Fruit fly (Drosophila melanogaster) whole organism, prepupa: Measurements from ENCODE around the gene GstD8.

Experiments used
- Blimp-1 ChIP-seq: fragments of 200-800 bp; sonication (Bioruptor generic); optimal IDR thresholded peaks from 3 replicates; lab custom pipeline; 2017; ENCODE audit warnings: missing biosample characterization, missing genetic modification characterization, mild to moderate bottlenecking, moderate library complexity, missing genetic modification reagents
- CG10669 ChIP-seq: fragments of 200-800 bp; sonication (Bioruptor generic); optimal IDR thresholded peaks from 3 replicates; lab custom pipeline; 2018; ENCODE audit warnings: missing biosample characterization, mild to moderate bottlenecking, missing genetic modification characterization, moderate library complexity
- CG11902 ChIP-seq: fragments of 200-800 bp; sonication (Bioruptor generic); optimal IDR thresholded peaks from 3 replicates; lab custom pipeline; 2016; ENCODE audit warnings: missing biosample characterization, missing genetic modification characterization
- CG15336 ChIP-seq: fragments of 200-800 bp; sonication (Bioruptor generic); IDR thresholded peaks from 2 replicates; pipeline ENCODE4 v1.3.6; 2022; ENCODE audit warnings: missing biosample characterization, missing genetic modification characterization
- CG1621 ChIP-seq: fragments of 200-800 bp; sonication (Bioruptor generic); optimal IDR thresholded peaks from 3 replicates; lab custom pipeline; 2018; ENCODE audit warnings: missing biosample characterization, mild to moderate bottlenecking, missing genetic modification characterization
- CG3032 ChIP-seq: fragments of 200-800 bp; optimal IDR thresholded peaks from 2 replicates; lab custom pipeline; 2019; ENCODE audit warnings: missing biosample characterization, mild to moderate bottlenecking, missing genetic modification characterization, moderate library complexity
- CG31627 ChIP-seq: fragments of 200-800 bp; sonication (Bioruptor generic); optimal IDR thresholded peaks from 3 replicates; lab custom pipeline; 2016; ENCODE audit warnings: missing biosample characterization, missing genetic modification characterization
- CG6163 ChIP-seq: fragments of 200-800 bp; sonication (Bioruptor generic); IDR thresholded peaks from 3 replicates; pipeline ENCODE4 v1.3.6; 2022; ENCODE audit warnings: missing biosample characterization, missing genetic modification characterization
- CG6808 ChIP-seq: fragments of 200-800 bp; sonication (Bioruptor generic); optimal IDR thresholded peaks from 3 replicates; lab custom pipeline; 2017; ENCODE audit warnings: missing biosample characterization, missing genetic modification characterization, mild to moderate bottlenecking, moderate library complexity, missing genetic modification reagents
- CG8119 ChIP-seq: fragments of 200-800 bp; sonication (Bioruptor generic); IDR thresholded peaks from 3 replicates; pipeline ENCODE4 v1.3.6; 2022; ENCODE audit warnings: missing biosample characterization, missing genetic modification characterization
- CG8319 ChIP-seq: fragments of 200-800 bp; sonication (Bioruptor generic); optimal IDR thresholded peaks from 3 replicates; lab custom pipeline; 2016; ENCODE audit warnings: missing biosample characterization, missing genetic modification characterization
- CG8632 ChIP-seq: fragments of 200-800 bp; sonication (Bioruptor generic); optimal IDR thresholded peaks from 3 replicates; lab custom pipeline; 2016; ENCODE audit warnings: missing biosample characterization, missing genetic modification characterization
- Eip75B ChIP-seq: fragments of 200-800 bp; sonication (Bioruptor generic); optimal IDR thresholded peaks from 3 replicates; lab custom pipeline; 2016; ENCODE audit warnings: missing biosample characterization, missing genetic modification characterization
- Eip78C ChIP-seq: fragments of 200-800 bp; sonication (Bioruptor generic); peaks from one replicate; lab custom pipeline; 2016; ENCODE audit warnings: missing biosample characterization, missing genetic modification characterization
- Eip93F ChIP-seq: fragments of 200-800 bp; sonication (Bioruptor generic); optimal IDR thresholded peaks from 2 replicates; lab custom pipeline; 2016; ENCODE audit warnings: missing biosample characterization, mild to moderate bottlenecking, missing genetic modification characterization
- Ets21C ChIP-seq: fragments of 200-800 bp; sonication (Bioruptor generic); optimal IDR thresholded peaks from 3 replicates; lab custom pipeline; 2016; ENCODE audit warnings: missing biosample characterization, missing genetic modification characterization
- Ets96B ChIP-seq: fragments of 200-800 bp; optimal IDR thresholded peaks from 2 replicates; lab custom pipeline; 2019; ENCODE audit warnings: missing biosample characterization, mild to moderate bottlenecking, missing genetic modification characterization, moderate library complexity
- Gug ChIP-seq: fragments of 200-800 bp; sonication (Bioruptor generic); IDR thresholded peaks from 2 replicates; pipeline ENCODE4 v1.3.6; 2022; ENCODE audit warnings: missing biosample characterization, missing genetic modification characterization
- Hr38 ChIP-seq: sonication (Bioruptor generic); optimal IDR thresholded peaks from 2 replicates; lab custom pipeline; 2016; ENCODE audit warnings: missing biosample characterization, missing genetic modification characterization
- Hr4 ChIP-seq: fragments of 200-800 bp; sonication (Bioruptor generic); optimal IDR thresholded peaks from 3 replicates; lab custom pipeline; 2016; ENCODE audit warnings: missing biosample characterization, missing genetic modification characterization
- Met ChIP-seq: fragments of 200-800 bp; sonication (Bioruptor generic); optimal IDR thresholded peaks from 3 replicates; lab custom pipeline; 2016; ENCODE audit warnings: missing biosample characterization, missing genetic modification characterization
- Smox ChIP-seq: fragments of 200-800 bp; sonication (Bioruptor generic); optimal IDR thresholded peaks from 3 replicates; lab custom pipeline; 2016; ENCODE audit warnings: missing biosample characterization, missing genetic modification characterization
- Sox14 ChIP-seq: fragments of 200-800 bp; sonication (Bioruptor generic); optimal IDR thresholded peaks from 3 replicates; lab custom pipeline; 2016; ENCODE audit warnings: missing biosample characterization, missing genetic modification characterization
- dsx ChIP-seq: fragments of 200-800 bp; optimal IDR thresholded peaks from 3 replicates; lab custom pipeline; 2019; ENCODE audit warnings: missing biosample characterization, mild to moderate bottlenecking, missing genetic modification characterization, moderate library complexity; ENCODE audit not compliant: poor library complexity, severe bottlenecking
- fkh ChIP-seq: fragments of 200-800 bp; sonication (Bioruptor generic); optimal IDR thresholded peaks from 3 replicates; lab custom pipeline; 2017; ENCODE audit warnings: missing biosample characterization, mild to moderate bottlenecking, missing genetic modification characterization, moderate library complexity
- pdm3 ChIP-seq: fragments of 200-800 bp; sonication (Bioruptor generic); optimal IDR thresholded peaks from 3 replicates; lab custom pipeline; 2016; ENCODE audit warnings: missing biosample characterization, missing genetic modification characterization
- salr ChIP-seq, 2 experiments: fragments of 200-800 bp; sonication (Bioruptor generic); optimal IDR thresholded peaks; 3 replicates each; lab custom pipeline; 2016 to 2018; ENCODE audit warnings: missing biosample characterization in 2 of 2, missing genetic modification characterization in 2 of 2, mild to moderate bottlenecking in 1 of 2
- spab ChIP-seq: fragments of 200-800 bp; sonication (Bioruptor generic); optimal IDR thresholded peaks from 2 replicates; lab custom pipeline; 2017; ENCODE audit warnings: missing biosample characterization, mild to moderate bottlenecking, missing genetic modification characterization, missing genetic modification reagents
- ss ChIP-seq, 2 experiments: fragments of 200-800 bp; sonication (Bioruptor generic); optimal IDR thresholded peaks; 2 replicates in 1 of 2; 3 replicates in 1 of 2; lab custom pipeline; 2017 to 2018; ENCODE audit warnings: mild to moderate bottlenecking in 2 of 2, missing biosample characterization in 2 of 2, missing genetic modification characterization in 2 of 2, moderate library complexity in 1 of 2
- svp ChIP-seq: fragments of 200-800 bp; sonication (Bioruptor generic); peaks from one replicate; lab custom pipeline; 2016; ENCODE audit warnings: missing biosample characterization, missing genetic modification characterization
- vri ChIP-seq: fragments of 200-800 bp; sonication (Bioruptor generic); optimal IDR thresholded peaks from 3 replicates; lab custom pipeline; 2016; ENCODE audit warnings: missing biosample characterization, mild to moderate bottlenecking, missing genetic modification characterization

Gene GstD8

DNA sequence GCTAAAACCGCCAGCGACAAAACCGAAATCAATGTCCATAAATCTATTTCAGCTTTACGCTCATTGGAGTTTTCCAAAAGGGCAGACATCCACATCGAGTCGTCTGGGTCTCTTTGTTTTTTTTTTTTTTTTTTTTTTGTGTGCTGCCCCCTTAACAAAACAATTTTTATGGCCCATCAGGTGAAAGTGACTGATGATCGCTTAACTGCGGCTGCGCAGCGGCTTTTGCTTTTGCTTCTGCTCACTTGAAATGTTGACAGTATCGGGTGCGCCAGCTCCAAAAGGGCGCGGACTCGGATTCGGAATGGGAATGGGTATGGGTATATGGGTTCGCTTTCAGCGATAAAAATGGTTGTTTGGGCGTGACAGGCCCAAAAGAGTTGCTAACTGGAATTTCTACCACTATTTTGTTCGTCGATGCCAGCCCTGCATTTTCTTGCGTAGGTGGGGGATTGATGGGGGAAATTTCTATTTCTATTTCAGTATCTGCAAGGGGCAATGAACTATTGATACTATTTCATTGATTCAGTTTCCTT, 17.8 kb upstream of the GstD8 start:
- TF ChIP-seq Hr4 (GFP tag; lab: Kevin White, UChicago) = no peak
- no peak for TF ChIP-seq ss (GFP tag; optimal IDR thresholded peaks at IDR 0.05; lab: Kevin White, UChicago)
- TF ChIP-seq Sox14 = no peak
- TF ChIP-seq CG8119 (GFP tag; lab: Robert Waterston, UW) = no peak
- no peak for TF ChIP-seq CG31627
- TF ChIP-seq spab = no peak
- TF ChIP-seq CG1621 = no peak
- no peak for TF ChIP-seq CG6808
- no peak for TF ChIP-seq CG8632 (GFP tag; lab: Kevin White, UChicago)
- no peak for TF ChIP-seq CG11902 (GFP tag; lab: Kevin White, UChicago)
- TF ChIP-seq pdm3 (GFP tag; lab: Kevin White, UChicago) = no peak
- TF ChIP-seq Smox (GFP tag; lab: Kevin White, UChicago) = no peak
- TF ChIP-seq CG15336 (GFP tag; lab: Robert Waterston, UW) = no peak
- TF ChIP-seq Gug = no peak
- no peak for TF ChIP-seq Eip75B (GFP tag; lab: Kevin White, UChicago)
- TF ChIP-seq Ets21C (GFP tag; lab: Kevin White, UChicago) = no peak

- TF ChIP-seq dsx (GFP tag; lab: Kevin White, UChicago) (peak; percentile 50), salr (GFP tag; optimal IDR thresholded peaks at IDR 0.05; lab: Kevin White, UChicago) (no peak)
Measured at dm6 chr3R:12363544-12363943, 16.3 kb upstream of the GstD8 start.

DNA sequence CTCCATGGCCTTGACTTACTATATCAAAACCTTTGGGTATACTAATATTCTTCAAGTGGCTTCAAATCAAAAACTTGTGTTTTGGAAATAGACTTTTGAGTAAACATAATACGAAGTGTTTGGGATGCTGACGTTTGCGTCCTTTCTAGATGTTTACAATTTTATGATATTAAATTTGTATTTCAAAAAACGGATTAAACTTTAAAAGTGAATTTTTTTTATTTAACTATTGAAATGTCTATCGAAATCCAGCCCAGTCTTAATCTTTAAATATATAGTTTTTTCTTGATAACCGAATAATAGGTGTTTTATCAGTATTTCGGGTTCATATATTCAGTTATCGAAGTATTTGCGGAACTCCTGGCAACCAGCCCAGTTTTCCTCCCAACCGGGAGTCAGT, 15.2 kb upstream of the GstD8 start, which contains the start of gene Tim17a1:
Tim17a1 (minus strand) TSS at position 101 of the 400 bp plus-strand sequence.
- TF ChIP-seq Hr38 (GFP tag; lab: Kevin White, UChicago) (no peak), CG3032 (tag; lab: Kevin White, UChicago) (no peak), CG1621 (no peak), Met (GFP tag; lab: Kevin White, UChicago) (no peak), Ets96B (tag; lab: Kevin White, UChicago) (no peak), Sox14 (no peak), Blimp-1 (GFP tag; lab: Kevin White, UChicago) (no peak)

- TF ChIP-seq Hr38 (GFP tag; lab: Kevin White, UChicago) = no peak
- TF ChIP-seq fkh (GFP tag; lab: Kevin White, UChicago) = no peak
- TF ChIP-seq svp (GFP tag; lab: Kevin White, UChicago) = peak; percentile 90
- no peak for TF ChIP-seq CG8319 (GFP tag; lab: Kevin White, UChicago)
- TF ChIP-seq CG10669 (GFP tag; lab: Kevin White, UChicago) = no peak
- peak; percentile 75 for TF ChIP-seq vri (GFP tag; lab: Kevin White, UChicago)
Measured at dm6 chr3R:12365264-12365840, 14.5 kb upstream of the GstD8 start, which contains the start of gene GstD10. Gene GstD10 (minus strand): TSS chr3R:12365735.

dm6 chr3R:12365887-12366286, 13.9 kb upstream of the GstD8 start:
- TF ChIP-seq CG6163 = no peak
- peak; percentile 3 for TF ChIP-seq Eip93F (GFP tag; lab: Kevin White, UChicago)
- peak; percentile 8 for TF ChIP-seq vri (GFP tag; lab: Kevin White, UChicago)
- peak; percentile 31 for TF ChIP-seq fkh (GFP tag; lab: Kevin White, UChicago)

DNA sequence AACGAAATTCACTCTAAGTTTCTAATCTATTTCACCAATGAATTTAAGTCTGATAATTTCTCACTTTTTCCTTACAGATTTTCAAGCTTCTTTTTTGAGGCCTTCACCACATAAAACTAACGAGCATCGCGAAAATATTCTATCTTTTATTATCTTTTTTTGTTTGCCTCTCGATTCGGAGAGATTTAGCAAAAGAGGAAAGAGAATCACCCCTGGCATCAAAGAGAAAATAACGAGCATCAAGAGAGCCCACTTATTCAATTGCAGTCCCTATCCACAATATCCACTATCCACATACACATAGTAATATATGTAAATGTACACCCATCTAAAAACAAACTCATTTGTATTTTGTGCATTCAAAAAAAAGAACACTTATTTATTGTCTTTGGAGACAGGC, 12.3 kb upstream of the GstD8 start, which contains the start of gene GstD9:
GstD9 (minus strand) TSS at position 101 of the 400 bp plus-strand sequence.
- no peak for TF ChIP-seq CG8119 (GFP tag; lab: Robert Waterston, UW)
- peak; percentile 41 for TF ChIP-seq Eip78C (GFP tag; lab: Kevin White, UChicago)
- TF ChIP-seq, all 60 proteins: peak for 1
